Worm (Caenorhabditis elegans) whole organism, midembryonic: ENCODE measurements around the gene Y48C3A.5.
"Not testable (repeated sequence)": the region's sequence is repeated elsewhere in the genome, so short reads cannot be mapped to it uniquely, and the experiment has no call there.

ENCODE experiments used
- T22C8.4 ChIP-seq: fragments of 200-800 bp; sonication (Bioruptor generic); IDR thresholded peaks from 2 replicates; pipeline ENCODE4 v1.3.6; 2022; ENCODE audit warnings: missing genetic modification characterization, missing compliant biosample characterization
- cog-1 ChIP-seq: sonication (generic microtip); optimal IDR thresholded peaks from 2 replicates; lab custom pipeline; 2016; ENCODE audit warnings: missing genetic modification characterization, missing compliant biosample characterization
- flt-1 ChIP-seq: fragments of 200-800 bp; sonication (Bioruptor generic); IDR thresholded peaks from 2 replicates; pipeline ENCODE4 v1.3.6; 2022; ENCODE audit warnings: missing genetic modification characterization, missing compliant biosample characterization
- klf-2 ChIP-seq: fragments of 200-800 bp; sonication (Bioruptor generic); conservative IDR thresholded peaks from 2 replicates; pipeline ENCODE4 v1.3.6; 2022; ENCODE audit warnings: missing genetic modification reagents, missing genetic modification characterization, missing compliant biosample characterization
- med-1 ChIP-seq: sonication (generic microtip); optimal IDR thresholded peaks from 2 replicates; lab custom pipeline; 2017; ENCODE audit warnings: missing genetic modification characterization, mild to moderate bottlenecking, missing compliant biosample characterization, antibody characterized with exemption, missing genetic modification reagents; ENCODE audit not compliant: insufficient read depth
- ref-1 ChIP-seq: fragments of 200-800 bp; sonication (Bioruptor generic); conservative IDR thresholded peaks from 2 replicates; pipeline ENCODE4 v1.3.6; 2022; ENCODE audit warnings: missing genetic modification reagents, missing genetic modification characterization, missing compliant biosample characterization
- tab-1 ChIP-seq: fragments of 200-800 bp; sonication (Bioruptor generic); IDR thresholded peaks from 2 replicates; pipeline ENCODE4 v1.3.6; 2022; ENCODE audit warnings: missing genetic modification characterization, missing compliant biosample characterization
- ztf-23 ChIP-seq: fragments of 200-800 bp; sonication (Bioruptor generic); IDR thresholded peaks from 2 replicates; pipeline ENCODE4 v1.3.6; 2022; ENCODE audit warnings: missing genetic modification reagents, missing genetic modification characterization, missing compliant biosample characterization
- ztf-29 ChIP-seq: fragments of 200-800 bp; sonication (Bioruptor generic); IDR thresholded peaks from 2 replicates; pipeline ENCODE4 v1.3.6; 2022; ENCODE audit warnings: missing genetic modification reagents, missing genetic modification characterization, missing compliant biosample characterization

The Y48C3A.5 gene

ce11 chrII:13304339-13304938 lies 33.6 kb downstream of the Y48C3A.5 start:
- TF ChIP-seq tab-1 (GFP tag; lab: Robert Waterston, UW) (no peak), ztf-23 (GFP tag; lab: Robert Waterston, UW) (no peak), klf-2 (GFP tag; lab: Robert Waterston, UW) (no peak), med-1 (GFP tag; lab: Kevin White, UChicago) (no peak), ztf-29 (no peak), cog-1 (no peak), flt-1 (no peak), T22C8.4 (no peak), ref-1 (GFP tag; lab: Robert Waterston, UW) (no peak)

ce11 chrII:13308990-13309389 lies 38.1 kb downstream of the Y48C3A.5 start, which contains the start of gene faxc-2:
TSS of gene faxc-2 (plus strand) at chrII:13309290.
- not testable (repeated sequence) for TF ChIP-seq flt-1; ref-1 (GFP tag; lab: Robert Waterston, UW); med-1 (GFP tag; lab: Kevin White, UChicago)

DNA sequence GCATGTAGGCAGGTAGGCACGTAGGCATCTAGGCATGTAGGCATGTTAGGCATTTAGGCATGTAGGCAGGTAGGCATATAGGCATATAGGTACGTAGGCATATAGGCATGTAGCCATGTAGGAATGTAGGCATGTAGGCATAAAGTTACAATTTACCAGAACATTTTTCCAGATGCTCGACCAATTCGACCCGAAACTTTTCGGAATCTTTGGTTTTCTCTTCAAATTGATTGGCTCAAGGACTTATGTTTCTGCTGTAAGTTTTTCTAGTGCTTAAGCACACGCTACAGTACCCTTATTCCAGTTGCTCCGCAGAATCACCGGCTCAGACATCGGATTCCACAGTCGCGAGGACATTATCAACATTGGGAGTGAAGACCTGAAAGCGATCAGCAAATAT lies 39.4 kb downstream of the Y48C3A.5 start:
- TF ChIP-seq tab-1 (GFP tag; lab: Robert Waterston, UW), result no peak
- TF ChIP-seq klf-2 (GFP tag; lab: Robert Waterston, UW), result no peak
- no peak for TF ChIP-seq flt-1
- TF ChIP-seq ref-1 (GFP tag; lab: Robert Waterston, UW), result no peak
- TF ChIP-seq cog-1, result no peak
- TF ChIP-seq ztf-29, result no peak
- no peak for TF ChIP-seq T22C8.4
- TF ChIP-seq med-1 (GFP tag; lab: Kevin White, UChicago), result no peak
- TF ChIP-seq ztf-23 (GFP tag; lab: Robert Waterston, UW), result no peak

ce11 chrII:13315637-13316523 lies 45.0 kb downstream of the Y48C3A.5 start:
- TF ChIP-seq ztf-29 (no peak), T22C8.4 (peak; percentile 100)

DNA sequence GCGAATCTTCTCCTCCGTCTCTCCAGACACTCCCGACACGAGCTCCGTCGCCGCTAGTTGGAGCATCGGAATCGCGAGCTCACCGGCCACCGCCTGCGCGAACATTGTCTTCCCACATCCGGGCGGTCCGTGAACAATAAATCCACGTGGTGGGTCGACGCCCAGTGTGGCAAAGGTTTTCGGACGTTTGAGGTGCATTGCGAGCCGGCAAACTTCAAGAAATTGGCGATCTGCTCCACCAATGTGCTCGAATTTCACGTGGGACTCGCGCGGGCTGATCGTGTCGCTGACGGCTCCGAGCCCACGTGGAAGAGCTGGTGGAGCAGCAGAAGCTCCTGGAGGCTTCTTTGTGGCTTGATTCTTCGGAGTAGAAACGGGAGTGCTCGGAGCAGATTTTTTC lies 45.8 kb downstream of the Y48C3A.5 start:
- no peak for TF ChIP-seq flt-1
- no peak for TF ChIP-seq cog-1
- TF ChIP-seq ref-1 (GFP tag; lab: Robert Waterston, UW), result no peak
- TF ChIP-seq ztf-23 (GFP tag; lab: Robert Waterston, UW), result no peak
- no peak for TF ChIP-seq med-1 (GFP tag; lab: Kevin White, UChicago)
- no peak for TF ChIP-seq klf-2 (GFP tag; lab: Robert Waterston, UW)
- TF ChIP-seq tab-1 (GFP tag; lab: Robert Waterston, UW), result no peak
- no peak for TF ChIP-seq ztf-29
- TF ChIP-seq T22C8.4, result no peak

ce11 chrII:13320811-13321210 lies 49.9 kb downstream of the Y48C3A.5 start, which contains the start of gene mac-1:
TSS of gene mac-1 (minus strand) at chrII:13320911.
- TF ChIP-seq flt-1 (no peak), klf-2 (GFP tag; lab: Robert Waterston, UW) (no peak), tab-1 (GFP tag; lab: Robert Waterston, UW) (no peak), T22C8.4 (no peak)

ce11 chrII:13321235-13321634 lies 50.4 kb downstream of the Y48C3A.5 start:
- TF ChIP-seq ztf-29 (no peak), med-1 (GFP tag; lab: Kevin White, UChicago) (no peak), T22C8.4 (no peak), ztf-23 (GFP tag; lab: Robert Waterston, UW) (no peak), cog-1 (no peak), flt-1 (no peak), klf-2 (GFP tag; lab: Robert Waterston, UW) (no peak), tab-1 (GFP tag; lab: Robert Waterston, UW) (no peak), ref-1 (GFP tag; lab: Robert Waterston, UW) (no peak)

ce11 chrII:13325290-13325689 lies 54.4 kb downstream of the Y48C3A.5 start:
- TF ChIP-seq klf-2 (GFP tag; lab: Robert Waterston, UW), result 0 out of 2 replicates have a peak, but pooled peaks have one; percentile 22
- no peak for TF ChIP-seq med-1 (GFP tag; lab: Kevin White, UChicago)

ce11 chrII:13326478-13326877 lies 55.6 kb downstream of the Y48C3A.5 start:
- no peak for TF ChIP-seq flt-1
- TF ChIP-seq ztf-23 (GFP tag; lab: Robert Waterston, UW), result no peak
- TF ChIP-seq ref-1 (GFP tag; lab: Robert Waterston, UW), result no peak
- TF ChIP-seq klf-2 (GFP tag; lab: Robert Waterston, UW), result no peak
- TF ChIP-seq T22C8.4, result no peak
- no peak for TF ChIP-seq ztf-29
- no peak for TF ChIP-seq med-1 (GFP tag; lab: Kevin White, UChicago)
- no peak for TF ChIP-seq tab-1 (GFP tag; lab: Robert Waterston, UW)
- TF ChIP-seq cog-1, result no peak

DNA sequence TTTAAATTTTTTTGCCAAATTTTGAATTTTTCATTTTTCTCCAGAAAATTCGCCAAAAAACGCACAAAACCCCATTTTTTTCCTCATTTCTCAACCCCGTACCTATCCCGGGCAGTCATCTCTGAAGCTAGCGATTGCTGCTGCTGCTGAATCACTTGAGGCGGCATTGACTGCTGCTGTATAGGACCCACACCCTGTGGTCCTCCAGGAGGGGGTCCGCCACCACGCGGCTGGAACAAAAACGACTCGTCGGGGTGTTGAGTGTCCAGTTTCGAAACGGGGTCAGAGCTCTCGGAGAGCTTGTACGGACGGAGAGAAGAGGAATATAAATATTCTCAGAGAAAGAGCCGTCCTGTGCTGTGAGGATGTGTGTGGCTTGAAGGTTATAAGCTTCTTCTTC lies 59.5 kb downstream of the Y48C3A.5 start, which contains the start of gene sam-10:
Gene sam-10 (minus strand): TSS at position 167 of the 400 bp plus-strand sequence.
- TF ChIP-seq ref-1 (GFP tag; lab: Robert Waterston, UW) (no peak), ztf-29 (no peak), T22C8.4 (no peak), tab-1 (GFP tag; lab: Robert Waterston, UW) (no peak)
